Fruit fly (Drosophila melanogaster) whole organism: ENCODE results near the gene E2f1.

Experiments
- Dll ChIP-seq: fragments of >200 bp; optimal IDR thresholded peaks from 2 replicates; lab custom pipeline; 2017
- pan ChIP-seq: fragments of >200 bp; optimal IDR thresholded peaks from 2 replicates; lab custom pipeline; 2017
- psq ChIP-seq: fragments of >200 bp; optimal IDR thresholded peaks from 2 replicates; lab custom pipeline; 2017
- usp ChIP-seq: fragments of >200 bp; optimal IDR thresholded peaks from 2 replicates; lab custom pipeline; 2017; ENCODE audit warnings: missing biosample characterization, missing genetic modification characterization, mixed read lengths

- no peak for TF ChIP-seq usp
- no peak for TF ChIP-seq psq (lab: Kevin White, UChicago)
- no peak for TF ChIP-seq pan (lab: Kevin White, UChicago)
- TF ChIP-seq Dll (lab: Kevin White, UChicago) = no peak
Observed at dm6 chr3R:21691114-21691513, 30.4 kb upstream of the E2f1 start.
